Worm (Caenorhabditis elegans) whole organism, L2 larva: ENCODE data around the gene cpf-2.

Source experiments
- C34F6.9 ChIP-seq: fragments of 150-350 bp; optimal IDR thresholded peaks from 2 replicates; lab custom pipeline; 2014; ENCODE audit warnings: missing biosample characterization, missing genetic modification characterization
- F13H6.1 ChIP-seq: sonication (generic microtip); optimal IDR thresholded peaks from 2 replicates; lab custom pipeline; 2016; ENCODE audit warnings: missing genetic modification characterization, missing compliant biosample characterization
- R02D3.7 ChIP-seq: fragments of 150-350 bp; optimal IDR thresholded peaks from 2 replicates; lab custom pipeline; 2014; ENCODE audit warnings: missing biosample characterization, missing genetic modification characterization
- Y55F3AM.14 ChIP-seq: fragments of 200-800 bp; sonication (Bioruptor generic); optimal IDR thresholded peaks from 2 replicates; lab custom pipeline; 2018; ENCODE audit warnings: mild to moderate bottlenecking, missing genetic modification characterization, missing compliant biosample characterization
- ZK546.5 ChIP-seq: sonication (generic microtip); optimal IDR thresholded peaks from 2 replicates; lab custom pipeline; 2017; ENCODE audit warnings: missing biosample characterization, missing genetic modification characterization
- alr-1 ChIP-seq: fragments of 150-350 bp; optimal IDR thresholded peaks from 2 replicates; lab custom pipeline; 2014; ENCODE audit warnings: missing biosample characterization, missing genetic modification characterization
- aly-2 ChIP-seq: fragments of 150-350 bp; optimal IDR thresholded peaks from 2 replicates; lab custom pipeline; 2014; ENCODE audit warnings: missing biosample characterization, missing genetic modification characterization
- ama-1 ChIP-seq: fragments of 150-350 bp; optimal IDR thresholded peaks from 2 replicates; lab custom pipeline; 2018; ENCODE audit warnings: inconsistent platforms
- blmp-1 ChIP-seq: sonication (generic microtip); optimal IDR thresholded peaks from 2 replicates; lab custom pipeline; 2017; ENCODE audit warnings: missing genetic modification characterization, mild to moderate bottlenecking, missing compliant biosample characterization, antibody characterized with exemption, moderate library complexity; ENCODE audit not compliant: insufficient read depth
- ceh-16 ChIP-seq: fragments of 150-350 bp; optimal IDR thresholded peaks from 2 replicates; lab custom pipeline; 2014; ENCODE audit warnings: missing biosample characterization, missing genetic modification characterization
- ceh-82 ChIP-seq: fragments of 150-350 bp; optimal IDR thresholded peaks from 2 replicates; lab custom pipeline; 2014; ENCODE audit warnings: missing biosample characterization, missing genetic modification characterization
- crh-2 ChIP-seq: sonication (generic microtip); optimal IDR thresholded peaks from 2 replicates; lab custom pipeline; 2017; ENCODE audit warnings: missing biosample characterization, missing genetic modification characterization
- dmd-4 ChIP-seq: sonication (generic microtip); optimal IDR thresholded peaks from 2 replicates; lab custom pipeline; 2017; ENCODE audit warnings: missing biosample characterization, missing genetic modification characterization
- egl-27 ChIP-seq: sonication (generic microtip); optimal IDR thresholded peaks from 3 replicates; lab custom pipeline; 2017; ENCODE audit warnings: missing biosample characterization, missing genetic modification reagents, missing genetic modification characterization
- elt-1 ChIP-seq: fragments of 150-350 bp; optimal IDR thresholded peaks from 2 replicates; lab custom pipeline; 2014; ENCODE audit warnings: missing biosample characterization, missing genetic modification characterization
- elt-3 ChIP-seq: sonication (generic microtip); optimal IDR thresholded peaks from 2 replicates; lab custom pipeline; 2017; ENCODE audit warnings: missing biosample characterization, missing genetic modification characterization
- fos-1 ChIP-seq: fragments of 150-350 bp; optimal IDR thresholded peaks from 2 replicates; lab custom pipeline; 2014; ENCODE audit warnings: missing biosample characterization, missing genetic modification characterization
- gmeb-1 ChIP-seq: fragments of 150-350 bp; optimal IDR thresholded peaks from 2 replicates; lab custom pipeline; 2014; ENCODE audit warnings: missing biosample characterization, missing genetic modification characterization
- lin-11 ChIP-seq: fragments of 150-350 bp; sonication (generic microtip); optimal IDR thresholded peaks from 2 replicates; lab custom pipeline; 2014; ENCODE audit warnings: missing biosample characterization, missing genetic modification characterization, inconsistent platforms, mixed read lengths
- lin-13 ChIP-seq: fragments of 150-350 bp; optimal IDR thresholded peaks from 2 replicates; lab custom pipeline; 2014; ENCODE audit warnings: missing biosample characterization, missing genetic modification reagents, missing genetic modification characterization
- lin-39 ChIP-seq: fragments of 150-350 bp; optimal IDR thresholded peaks from 2 replicates; lab custom pipeline; 2014; ENCODE audit warnings: missing biosample characterization, missing genetic modification reagents, missing genetic modification characterization
- lsy-2 ChIP-seq, 2 experiments: fragments of 150-350 bp in 1 of 2; sonication (generic microtip) in 1 of 2; optimal IDR thresholded peaks; 2 replicates each; lab custom pipeline; 2014 to 2017; ENCODE audit warnings: missing biosample characterization in 2 of 2, missing genetic modification characterization in 2 of 2
- mab-5 ChIP-seq: fragments of 150-350 bp; optimal IDR thresholded peaks from 2 replicates; lab custom pipeline; 2014; ENCODE audit warnings: missing biosample characterization, missing genetic modification characterization
- mbf-1 ChIP-seq: sonication (generic microtip); optimal IDR thresholded peaks from 2 replicates; lab custom pipeline; 2017; ENCODE audit warnings: missing biosample characterization, missing genetic modification characterization
- mdl-1 ChIP-seq, 2 experiments: fragments of 150-350 bp in 1 of 2; sonication (generic microtip) in 1 of 2; optimal IDR thresholded peaks; 2 replicates each; lab custom pipeline; 2017; ENCODE audit warnings: missing biosample characterization in 2 of 2, missing genetic modification characterization in 2 of 2
- nhr-10 ChIP-seq: sonication (generic microtip); optimal IDR thresholded peaks from 2 replicates; lab custom pipeline; 2017; ENCODE audit warnings: missing biosample characterization, missing genetic modification characterization
- nhr-11 ChIP-seq: fragments of 150-350 bp; optimal IDR thresholded peaks from 2 replicates; lab custom pipeline; 2014; ENCODE audit warnings: missing biosample characterization, missing genetic modification characterization
- nhr-12 ChIP-seq: fragments of 150-350 bp; optimal IDR thresholded peaks from 2 replicates; lab custom pipeline; 2014; ENCODE audit warnings: missing biosample characterization, missing genetic modification characterization
- nhr-129 ChIP-seq: fragments of 150-350 bp; optimal IDR thresholded peaks from 2 replicates; lab custom pipeline; 2014; ENCODE audit warnings: missing biosample characterization, missing genetic modification characterization
- nhr-21 ChIP-seq: fragments of 150-350 bp; optimal IDR thresholded peaks from 2 replicates; lab custom pipeline; 2014; ENCODE audit warnings: missing biosample characterization, missing genetic modification characterization
- nhr-23 ChIP-seq: fragments of 150-350 bp; optimal IDR thresholded peaks from 2 replicates; lab custom pipeline; 2014; ENCODE audit warnings: missing biosample characterization, missing genetic modification reagents, missing genetic modification characterization
- nhr-237 ChIP-seq: fragments of 150-350 bp; optimal IDR thresholded peaks from 2 replicates; lab custom pipeline; 2014; ENCODE audit warnings: missing biosample characterization, missing genetic modification characterization
- nhr-25 ChIP-seq: fragments of 150-350 bp; sonication (generic microtip); optimal IDR thresholded peaks from 3 replicates; lab custom pipeline; 2014; ENCODE audit warnings: missing biosample characterization, missing genetic modification characterization
- nhr-6 ChIP-seq: fragments of 150-350 bp; optimal IDR thresholded peaks from 2 replicates; lab custom pipeline; 2014; ENCODE audit warnings: missing biosample characterization, missing genetic modification characterization
- nhr-77 ChIP-seq: fragments of 150-350 bp; optimal IDR thresholded peaks from 2 replicates; lab custom pipeline; 2014; ENCODE audit warnings: missing biosample characterization, missing genetic modification characterization
- peb-1 ChIP-seq: fragments of 150-350 bp; optimal IDR thresholded peaks from 2 replicates; lab custom pipeline; 2014; ENCODE audit warnings: missing biosample characterization, missing genetic modification characterization
- sem-4 ChIP-seq: fragments of 150-350 bp; optimal IDR thresholded peaks from 2 replicates; lab custom pipeline; 2014; ENCODE audit warnings: missing biosample characterization, missing genetic modification reagents, missing genetic modification characterization
- skn-1 ChIP-seq: sonication (generic microtip); optimal IDR thresholded peaks from 2 replicates; lab custom pipeline; 2017; ENCODE audit warnings: missing biosample characterization, missing genetic modification characterization
- sma-3 ChIP-seq: sonication (generic microtip); optimal IDR thresholded peaks from 2 replicates; lab custom pipeline; 2016; ENCODE audit warnings: missing genetic modification reagents, missing genetic modification characterization, missing compliant biosample characterization
- sma-9 ChIP-seq, 2 experiments: fragments of 150-350 bp in 1 of 2; sonication (generic microtip) in 1 of 2; optimal IDR thresholded peaks; 2 replicates each; lab custom pipeline; 2014 to 2016; ENCODE audit warnings: missing genetic modification characterization in 2 of 2, mild to moderate bottlenecking in 1 of 2, missing biosample characterization in 1 of 2, missing compliant biosample characterization in 1 of 2, missing genetic modification reagents in 1 of 2, moderate library complexity in 1 of 2
- snpc-4 ChIP-seq: fragments of 150-350 bp; optimal IDR thresholded peaks from 2 replicates; lab custom pipeline; 2014; ENCODE audit warnings: missing biosample characterization, missing genetic modification characterization
- unc-39 ChIP-seq: fragments of 150-350 bp; optimal IDR thresholded peaks from 2 replicates; lab custom pipeline; 2014; ENCODE audit warnings: missing biosample characterization, missing genetic modification characterization
- unc-55 ChIP-seq: fragments of 150-350 bp; sonication (generic microtip); optimal IDR thresholded peaks from 3 replicates; lab custom pipeline; 2014; ENCODE audit warnings: missing biosample characterization, missing genetic modification reagents, missing genetic modification characterization
- unc-62 ChIP-seq: fragments of 150-350 bp; optimal IDR thresholded peaks from 2 replicates; lab custom pipeline; 2014; ENCODE audit warnings: missing biosample characterization, missing genetic modification reagents, missing genetic modification characterization
- zag-1 ChIP-seq: fragments of 150-350 bp; optimal IDR thresholded peaks from 2 replicates; lab custom pipeline; 2014; ENCODE audit warnings: missing biosample characterization, missing genetic modification characterization
- ztf-1 ChIP-seq: fragments of 200-800 bp; sonication (Bioruptor generic); conservative IDR thresholded peaks from 2 replicates; pipeline ENCODE4 v1.3.6; 2022; ENCODE audit warnings: missing genetic modification characterization, missing compliant biosample characterization
- ztf-11 ChIP-seq: sonication (generic microtip); optimal IDR thresholded peaks from 2 replicates; lab custom pipeline; 2017; ENCODE audit warnings: missing biosample characterization, missing genetic modification characterization
- ztf-4 ChIP-seq: fragments of 150-350 bp; optimal IDR thresholded peaks from 2 replicates; lab custom pipeline; 2014; ENCODE audit warnings: missing biosample characterization, missing genetic modification characterization

cpf-2 gene

DNA sequence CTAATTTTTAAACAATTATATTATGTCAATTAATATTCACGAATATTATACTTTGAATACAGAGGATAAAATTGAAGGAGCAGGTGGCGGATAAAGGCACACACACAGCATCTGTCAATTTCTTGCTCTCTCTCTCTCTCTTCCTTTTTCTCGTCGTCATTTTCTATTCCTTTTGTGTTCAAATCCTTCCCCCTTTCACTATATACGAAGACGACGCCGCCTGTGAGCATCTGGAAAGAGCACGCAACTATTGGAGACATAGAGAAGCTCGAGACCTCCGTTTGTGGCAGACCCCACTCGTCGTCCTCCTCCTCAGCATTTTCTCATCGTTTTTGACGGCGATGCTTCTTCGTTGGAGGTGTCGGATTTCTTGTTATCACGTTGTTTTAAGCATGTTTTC is 10.5 kb downstream of the cpf-2 start:
- peak; percentile 7 for TF ChIP-seq lin-13 (GFP tag; lab: Kevin White, UChicago)
- peak; percentile 15 for TF ChIP-seq lin-11
- TF ChIP-seq ztf-4, result no peak
- peak; percentile 43 for TF ChIP-seq unc-55 (GFP tag; lab: Kevin White, UChicago)
- peak; percentile 50 for TF ChIP-seq C34F6.9 (tag; lab: Kevin White, UChicago)
- peak; percentile 22 for TF ChIP-seq F13H6.1 (tag; lab: Kevin White, UChicago)
- no peak for TF ChIP-seq gmeb-1
- no peak for TF ChIP-seq ZK546.5
- TF ChIP-seq mbf-1 (tag; lab: Kevin White, UChicago), result no peak
- peak; percentile 16 for TF ChIP-seq sma-9 (GFP tag; optimal IDR thresholded peaks at IDR 0.05; lab: Kevin White, UChicago)
- TF ChIP-seq sma-9 (tag; optimal IDR thresholded peaks at IDR 0.05; lab: Kevin White, UChicago), result no peak
- TF ChIP-seq sem-4 (tag; lab: Kevin White, UChicago), result peak; percentile 69
- peak in 1 of 2 experiments; percentile 32 for TF ChIP-seq lsy-2 (tag; optimal IDR thresholded peaks at IDR 0.05; lab: Kevin White, UChicago)
- peak; percentile 3 for TF ChIP-seq crh-2 (tag; lab: Kevin White, UChicago)
- TF ChIP-seq, all 48 proteins: peak for 9

DNA sequence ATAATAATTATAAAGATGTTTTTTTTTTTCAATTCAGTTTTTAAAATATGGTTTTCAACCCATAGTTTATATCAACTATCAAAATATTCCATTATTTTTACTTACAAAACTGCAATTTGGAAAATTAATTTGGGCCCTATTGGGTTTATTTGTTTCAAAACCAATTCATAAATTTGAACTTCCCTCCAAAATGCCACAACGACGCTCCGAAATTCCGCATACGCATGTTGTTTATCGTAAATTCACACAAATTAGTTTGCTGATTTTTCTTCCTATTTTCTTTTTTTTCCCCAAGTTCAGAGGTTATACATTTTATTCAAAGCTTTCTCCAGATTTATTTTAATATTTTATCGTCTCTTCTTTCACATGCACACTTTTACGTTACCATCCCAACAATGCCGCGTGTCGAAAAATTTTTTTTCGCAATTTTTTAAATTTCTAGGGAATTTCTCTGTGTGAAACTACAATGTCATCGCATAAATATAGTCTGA is 12.2 kb downstream of the cpf-2 start, which contains the start of gene F56A8.3:
Gene F56A8.3, plus strand, starts transcription at position 441 of the 491 bp plus-strand sequence.
- peak; percentile 69 to 85 for TF ChIP-seq lsy-2 (tag; optimal IDR thresholded peaks at IDR 0.05; lab: Kevin White, UChicago)
- peak; percentile 81 for TF ChIP-seq sma-3 (GFP tag; lab: Kevin White, UChicago)
- no peak for TF ChIP-seq skn-1 (tag; lab: Kevin White, UChicago)
- TF ChIP-seq snpc-4 (tag; lab: Kevin White, UChicago), result no peak
- no peak for TF ChIP-seq zag-1 (tag; lab: Kevin White, UChicago)
- TF ChIP-seq ama-1 (lab: Kevin White, UChicago), result peak; percentile 71
- TF ChIP-seq ztf-11, result no peak
- TF ChIP-seq lin-39, result no peak
- no peak for TF ChIP-seq sma-9 (GFP tag; optimal IDR thresholded peaks at IDR 0.05; lab: Kevin White, UChicago)
- TF ChIP-seq sma-9 (tag; optimal IDR thresholded peaks at IDR 0.05; lab: Kevin White, UChicago), result no peak
- no peak for TF ChIP-seq mdl-1 (tag; optimal IDR thresholded peaks at IDR 0.05; lab: Kevin White, UChicago)
- TF ChIP-seq mab-5 (tag; lab: Kevin White, UChicago), result peak; percentile 71
- TF ChIP-seq nhr-25, result peak; percentile 72
- TF ChIP-seq ZK546.5, result no peak
- no peak for TF ChIP-seq ztf-1 (GFP tag; lab: Robert Waterston, UW)
- peak; percentile 98 for TF ChIP-seq gmeb-1
- peak; percentile 42 for TF ChIP-seq ztf-4
- no peak for TF ChIP-seq peb-1 (tag; lab: Kevin White, UChicago)
- TF ChIP-seq nhr-10 (tag; lab: Kevin White, UChicago), result peak; percentile 44
- no peak for TF ChIP-seq ceh-82 (tag; lab: Kevin White, UChicago)
- no peak for TF ChIP-seq alr-1 (tag; lab: Kevin White, UChicago)
- TF ChIP-seq unc-39 (tag; lab: Kevin White, UChicago), result no peak
- no peak for TF ChIP-seq lin-11
- no peak for TF ChIP-seq aly-2 (tag; lab: Kevin White, UChicago)
- no peak for TF ChIP-seq elt-3 (tag; lab: Kevin White, UChicago)
- TF ChIP-seq nhr-77 (tag; lab: Kevin White, UChicago), result no peak
- TF ChIP-seq lin-13 (GFP tag; lab: Kevin White, UChicago), result peak; percentile 74
- TF ChIP-seq blmp-1 (tag; lab: Kevin White, UChicago), result peak; percentile 48
- peak; percentile 73 for TF ChIP-seq nhr-21 (tag; lab: Kevin White, UChicago)
- no peak for TF ChIP-seq Y55F3AM.14 (GFP tag; lab: Kevin White, UChicago)
- peak; percentile 31 for TF ChIP-seq nhr-129 (tag; lab: Kevin White, UChicago)
- no peak for TF ChIP-seq elt-1
- TF ChIP-seq fos-1, result peak; percentile 30
- peak; percentile 82 for TF ChIP-seq sem-4 (tag; lab: Kevin White, UChicago)
- TF ChIP-seq C34F6.9 (tag; lab: Kevin White, UChicago), result peak; percentile 72
- TF ChIP-seq nhr-12, result no peak
- TF ChIP-seq R02D3.7 (tag; lab: Kevin White, UChicago), result peak; percentile 95
- peak; percentile 42 for TF ChIP-seq F13H6.1 (tag; lab: Kevin White, UChicago)
- no peak for TF ChIP-seq mbf-1 (tag; lab: Kevin White, UChicago)
- no peak for TF ChIP-seq nhr-23 (tag; lab: Kevin White, UChicago)
- TF ChIP-seq unc-62 (GFP tag; lab: Kevin White, UChicago), result no peak
- no peak for TF ChIP-seq nhr-6
- TF ChIP-seq ceh-16 (tag; lab: Kevin White, UChicago), result no peak
- peak; percentile 78 for TF ChIP-seq crh-2 (tag; lab: Kevin White, UChicago)
- TF ChIP-seq dmd-4 (tag; lab: Kevin White, UChicago), result no peak
- peak; percentile 90 for TF ChIP-seq unc-55 (GFP tag; lab: Kevin White, UChicago)
- TF ChIP-seq egl-27 (tag; lab: Kevin White, UChicago), result peak; percentile 55
- no peak for TF ChIP-seq nhr-11 (tag; lab: Kevin White, UChicago)
- no peak for TF ChIP-seq nhr-237 (tag; lab: Kevin White, UChicago)
- TF ChIP-seq, all 48 proteins: peak for 20
